Worm (Caenorhabditis elegans) whole organism, L4 larva: Measurements from ENCODE around the gene nhr-223.

Experiments used
- D1046.2 ChIP-seq: fragments of 200-800 bp; sonication (Bioruptor generic); IDR thresholded peaks from 2 replicates; pipeline ENCODE4 v1.3.6; 2022; ENCODE audit warnings: missing genetic modification characterization, missing compliant biosample characterization
- F26F4.8 ChIP-seq: fragments of 200-800 bp; sonication (Bioruptor generic); conservative IDR thresholded peaks from 2 replicates; pipeline ENCODE4 v1.3.6; 2022; ENCODE audit warnings: missing genetic modification characterization, missing compliant biosample characterization
- T20F7.1 ChIP-seq: fragments of 200-800 bp; sonication (Bioruptor generic); optimal IDR thresholded peaks from 2 replicates; lab custom pipeline; 2018; ENCODE audit warnings: mild to moderate bottlenecking, missing genetic modification characterization, missing compliant biosample characterization
- ZK337.2 ChIP-seq: fragments of 200-800 bp; sonication (Bioruptor generic); IDR thresholded peaks from 2 replicates; pipeline ENCODE4 v1.3.6; 2022; ENCODE audit warnings: missing genetic modification reagents, missing genetic modification characterization, missing compliant biosample characterization
- aha-1 ChIP-seq: fragments of 150-350 bp; peaks from one replicate; lab custom pipeline; 2014; ENCODE audit warnings: missing biosample characterization, missing genetic modification characterization
- arid-1 ChIP-seq: fragments of 200-800 bp; sonication (Bioruptor generic); conservative IDR thresholded peaks from 2 replicates; pipeline ENCODE4 v1.3.6; 2022; ENCODE audit warnings: missing genetic modification reagents, missing genetic modification characterization, missing compliant biosample characterization
- daf-16 ChIP-seq, 3 experiments: sonication (generic microtip); optimal IDR thresholded peaks; 2 replicates each; lab custom pipeline; 2016 to 2017; ENCODE audit warnings: missing genetic modification characterization in 3 of 3, missing genetic modification reagents in 3 of 3, mild to moderate bottlenecking in 2 of 3, missing compliant biosample characterization in 2 of 3, missing biosample characterization in 1 of 3, moderate library complexity in 1 of 3
- dmd-6 ChIP-seq: fragments of 200-800 bp; sonication (Bioruptor generic); IDR thresholded peaks from 2 replicates; pipeline ENCODE4 v1.3.6; 2022; ENCODE audit warnings: missing genetic modification reagents, missing genetic modification characterization, missing compliant biosample characterization
- dmd-8 ChIP-seq: fragments of 200-800 bp; sonication (Bioruptor generic); IDR thresholded peaks from 2 replicates; pipeline ENCODE4 v1.3.6; 2022; ENCODE audit warnings: missing genetic modification characterization, missing compliant biosample characterization
- dpl-1 ChIP-seq: fragments of 150-350 bp; optimal IDR thresholded peaks from 2 replicates; lab custom pipeline; 2014; ENCODE audit warnings: missing biosample characterization, missing genetic modification reagents, missing genetic modification characterization
- egl-43 ChIP-seq: fragments of 200-800 bp; sonication (Bioruptor generic); IDR thresholded peaks from 2 replicates; pipeline ENCODE4 v1.3.6; 2022; ENCODE audit warnings: missing genetic modification reagents, missing genetic modification characterization, missing compliant biosample characterization
- gei-8 ChIP-seq: fragments of 200-800 bp; sonication (Bioruptor generic); optimal IDR thresholded peaks from 2 replicates; lab custom pipeline; 2018; ENCODE audit warnings: mild to moderate bottlenecking, missing genetic modification characterization, missing compliant biosample characterization
- hmg-1.1 ChIP-seq: fragments of 200-800 bp; sonication (Bioruptor generic); IDR thresholded peaks from 2 replicates; pipeline ENCODE4 v1.3.6; 2022; ENCODE audit warnings: missing genetic modification reagents, missing genetic modification characterization, missing compliant biosample characterization
- lim-7 ChIP-seq: fragments of 200-800 bp; sonication (Bioruptor generic); IDR thresholded peaks from 2 replicates; pipeline ENCODE4 v1.3.6; 2022; ENCODE audit warnings: missing genetic modification characterization, missing compliant biosample characterization
- lin-1 ChIP-seq: fragments of 200-800 bp; sonication (Bioruptor generic); IDR thresholded peaks from 2 replicates; pipeline ENCODE4 v1.3.6; 2022; ENCODE audit warnings: missing genetic modification reagents, missing genetic modification characterization, missing compliant biosample characterization
- lin-38 ChIP-seq: fragments of 200-800 bp; sonication (Bioruptor generic); IDR thresholded peaks from 2 replicates; pipeline ENCODE4 v1.3.6; 2022; ENCODE audit warnings: missing genetic modification reagents, missing genetic modification characterization, missing compliant biosample characterization
- lir-3 ChIP-seq: sonication (generic microtip); optimal IDR thresholded peaks from 2 replicates; lab custom pipeline; 2016; ENCODE audit warnings: mild to moderate bottlenecking, missing genetic modification characterization, missing compliant biosample characterization
- mdl-1 ChIP-seq, 2 experiments: fragments of 150-350 bp in 1 of 2; sonication (generic microtip) in 1 of 2; optimal IDR thresholded peaks; 2 replicates each; lab custom pipeline; 2014 to 2017; ENCODE audit warnings: missing biosample characterization in 2 of 2, missing genetic modification characterization in 2 of 2
- mdt-29 ChIP-seq: fragments of 200-800 bp; sonication (Bioruptor generic); IDR thresholded peaks from 2 replicates; pipeline ENCODE4 v1.3.6; 2022; ENCODE audit warnings: missing genetic modification reagents, missing genetic modification characterization, missing compliant biosample characterization
- mxl-3 ChIP-seq: fragments of 200-800 bp; sonication (Bioruptor generic); optimal IDR thresholded peaks from 2 replicates; lab custom pipeline; 2018; ENCODE audit warnings: mild to moderate bottlenecking, missing genetic modification characterization, missing compliant biosample characterization
- nhr-237 ChIP-seq: sonication (generic microtip); optimal IDR thresholded peaks from 2 replicates; lab custom pipeline; 2017; ENCODE audit warnings: missing biosample characterization, missing genetic modification characterization
- nhr-25 ChIP-seq: sonication (generic microtip); optimal IDR thresholded peaks from 2 replicates; lab custom pipeline; 2017; ENCODE audit warnings: missing genetic modification characterization, mild to moderate bottlenecking, missing compliant biosample characterization, antibody characterized with exemption, moderate library complexity, borderline replicate concordance; ENCODE audit not compliant: insufficient read depth
- nhr-28 ChIP-seq: fragments of 150-350 bp; optimal IDR thresholded peaks from 2 replicates; lab custom pipeline; 2014; ENCODE audit warnings: missing biosample characterization, missing genetic modification characterization
- pha-4 ChIP-seq, 2 experiments: fragments of 150-350 bp in 1 of 2; fragments of 200-800 bp in 1 of 2; sonication (Bioruptor generic) in 1 of 2; IDR thresholded peaks in 1 of 2; optimal IDR thresholded peaks in 1 of 2; 2 replicates each; pipeline versions ENCODE4 v1.3.6 to Lab custom; 2014 to 2022; ENCODE audit warnings: missing genetic modification characterization in 2 of 2, missing genetic modification reagents in 2 of 2, missing biosample characterization in 1 of 2, missing compliant biosample characterization in 1 of 2
- php-3 ChIP-seq: fragments of 200-800 bp; sonication (Bioruptor generic); IDR thresholded peaks from 2 replicates; pipeline ENCODE4 v1.3.6; 2022; ENCODE audit warnings: missing genetic modification reagents, missing genetic modification characterization, missing compliant biosample characterization
- set-16 ChIP-seq: fragments of 200-800 bp; sonication (Bioruptor generic); IDR thresholded peaks from 2 replicates; pipeline ENCODE4 v1.3.6; 2022; ENCODE audit warnings: missing genetic modification reagents, missing genetic modification characterization, missing compliant biosample characterization
- snpc-1.2 ChIP-seq: fragments of 200-800 bp; sonication (Bioruptor generic); IDR thresholded peaks from 2 replicates; pipeline ENCODE4 v1.3.6; 2022; ENCODE audit warnings: missing genetic modification reagents, missing genetic modification characterization, missing compliant biosample characterization
- spr-3 ChIP-seq: fragments of 200-800 bp; sonication (Bioruptor generic); optimal IDR thresholded peaks from 2 replicates; lab custom pipeline; 2018; ENCODE audit warnings: mild to moderate bottlenecking, missing genetic modification characterization, missing compliant biosample characterization
- unc-130 ChIP-seq: sonication (generic microtip); optimal IDR thresholded peaks from 2 replicates; lab custom pipeline; 2016; ENCODE audit warnings: missing genetic modification reagents, missing genetic modification characterization, missing compliant biosample characterization
- unc-39 ChIP-seq: sonication (generic microtip); optimal IDR thresholded peaks from 2 replicates; lab custom pipeline; 2017; ENCODE audit warnings: missing biosample characterization, missing genetic modification characterization
- unc-62 ChIP-seq, 3 experiments: fragments of 150-350 bp in 1 of 3; sonication (generic microtip); optimal IDR thresholded peaks in 2 of 3; peaks in 1 of 3; 1 replicate in 1 of 3; 2 replicates in 2 of 3; lab custom pipeline; 2014 to 2017; ENCODE audit warnings: missing biosample characterization in 3 of 3, missing genetic modification characterization in 3 of 3, missing genetic modification reagents in 3 of 3, missing genotype in 1 of 3
- zag-1 ChIP-seq: fragments of 150-350 bp; optimal IDR thresholded peaks from 2 replicates; lab custom pipeline; 2014; ENCODE audit warnings: missing biosample characterization, missing genetic modification characterization
- zip-11 ChIP-seq: fragments of 200-800 bp; sonication (Bioruptor generic); IDR thresholded peaks from 2 replicates; pipeline ENCODE4 v1.3.6; 2022; ENCODE audit warnings: missing genetic modification characterization, missing compliant biosample characterization

Gene nhr-223

ce11 chrV:15767385-15767784 is 28.8 kb upstream of the nhr-223 start (continued):
- TF ChIP-seq set-16 (GFP tag; lab: Robert Waterston, UW): peak; percentile 55
- TF ChIP-seq zip-11: 0 out of 2 replicates have a peak, but pooled peaks have one; percentile 35
- TF ChIP-seq F26F4.8 (GFP tag; lab: Robert Waterston, UW): peak; percentile 95
- TF ChIP-seq egl-43 (GFP tag; lab: Robert Waterston, UW): peak; percentile 92
- TF ChIP-seq lin-1 (GFP tag; lab: Robert Waterston, UW): peak; percentile 66; the same call in 1 of the 2 replicates

- no peak for TF ChIP-seq nhr-25 (tag; lab: Kevin White, UChicago)
- TF ChIP-seq unc-130 (GFP tag; lab: Kevin White, UChicago): peak; percentile 56
- no peak for TF ChIP-seq dpl-1
- TF ChIP-seq pha-4 (GFP tag; IDR thresholded peaks at IDR 0.05; lab: Robert Waterston, UW): no peak
- TF ChIP-seq pha-4 (tag; optimal IDR thresholded peaks at IDR 0.05; lab: Kevin White, UChicago): no peak
Measured at ce11 chrV:15769072-15769471, 27.1 kb upstream of the nhr-223 start, which contains the start of gene F57A10.4. TSS of gene F57A10.4 (plus strand) at chrV:15769438.

ce11 chrV:15773141-15773540 is 23.0 kb upstream of the nhr-223 start, which contains the start of gene nhr-60:
TSS of gene nhr-60 (minus strand) at chrV:15773241.
- TF ChIP-seq ZK337.2 (GFP tag; lab: Robert Waterston, UW) (no peak), aha-1 (no peak), F26F4.8 (GFP tag; lab: Robert Waterston, UW) (no peak), hmg-1.1 (no peak), snpc-1.2 (GFP tag; lab: Robert Waterston, UW) (no peak), lin-38 (GFP tag; lab: Robert Waterston, UW) (no peak), unc-39 (tag; lab: Kevin White, UChicago) (no peak), zag-1 (tag; lab: Kevin White, UChicago) (no peak), php-3 (GFP tag; lab: Robert Waterston, UW) (no peak), T20F7.1 (GFP tag; lab: Kevin White, UChicago) (no peak), unc-62 (GFP tag; optimal IDR thresholded peaks at IDR 0.05 in 1 of 2; lab: Kevin White, UChicago) (no peak), unc-62 (tag; optimal IDR thresholded peaks at IDR 0.05; lab: Kevin White, UChicago) (no peak), lir-3 (no peak), nhr-237 (tag; lab: Kevin White, UChicago) (no peak), arid-1 (GFP tag; lab: Robert Waterston, UW) (no peak)
- TF ChIP-seq, all 104 proteins: peak for 0

- TF ChIP-seq spr-3 (GFP tag; lab: Kevin White, UChicago) (no peak), mdt-29 (GFP tag; lab: Robert Waterston, UW) (no peak), dmd-8 (GFP tag; lab: Robert Waterston, UW) (no peak), D1046.2 (no peak), nhr-28 (tag; lab: Kevin White, UChicago) (peak; percentile 21), daf-16 (GFP tag; optimal IDR thresholded peaks at IDR 0.05; lab: Kevin White, UChicago) (no peak), daf-16 (tag; optimal IDR thresholded peaks at IDR 0.05; lab: Kevin White, UChicago) (peak; percentile 55), gei-8 (GFP tag; lab: Kevin White, UChicago) (no peak), mdl-1 (tag; optimal IDR thresholded peaks at IDR 0.05; lab: Kevin White, UChicago) (peak; percentile 16 to 53), mxl-3 (peak; percentile 80), pha-4 (GFP tag; IDR thresholded peaks at IDR 0.05; lab: Robert Waterston, UW) (no peak), pha-4 (tag; optimal IDR thresholded peaks at IDR 0.05; lab: Kevin White, UChicago) (no peak), lim-7 (GFP tag; lab: Robert Waterston, UW) (no peak), dmd-6 (GFP tag; lab: Robert Waterston, UW) (peak; percentile 46; the same call in 1 of the 2 replicates)
Measured at ce11 chrV:15773941-15774340, 22.2 kb upstream of the nhr-223 start.
